Fruit fly (Drosophila melanogaster): Measurements from ENCODE around the gene PK1-R.

Gene PK1-R

dm6 chr3R:14096792-14097191 is 6.1 kb downstream of the PK1-R start, which contains the start of gene CCHa1:
Gene CCHa1, minus strand, starts transcription at chr3R:14096835.
- no peak for TF ChIP-seq noc (tag; optimal IDR thresholded peaks at IDR 0.05)

dm6 chr3R:14095916-14096315 is 7.0 kb downstream of the PK1-R start:
- TF ChIP-seq noc (tag; optimal IDR thresholded peaks at IDR 0.05) = no peak

dm6 chr3R:14095428-14095827 is 7.5 kb downstream of the PK1-R start:
- no peak for TF ChIP-seq noc (tag; optimal IDR thresholded peaks at IDR 0.05)

dm6 chr3R:14088887-14089567 is 13.9 kb downstream of the PK1-R start, which contains the start of gene Npc2b:
Gene Npc2b, plus strand, starts transcription at chr3R:14089517.
- TF ChIP-seq noc (tag; optimal IDR thresholded peaks at IDR 0.05) = no peak

DNA sequence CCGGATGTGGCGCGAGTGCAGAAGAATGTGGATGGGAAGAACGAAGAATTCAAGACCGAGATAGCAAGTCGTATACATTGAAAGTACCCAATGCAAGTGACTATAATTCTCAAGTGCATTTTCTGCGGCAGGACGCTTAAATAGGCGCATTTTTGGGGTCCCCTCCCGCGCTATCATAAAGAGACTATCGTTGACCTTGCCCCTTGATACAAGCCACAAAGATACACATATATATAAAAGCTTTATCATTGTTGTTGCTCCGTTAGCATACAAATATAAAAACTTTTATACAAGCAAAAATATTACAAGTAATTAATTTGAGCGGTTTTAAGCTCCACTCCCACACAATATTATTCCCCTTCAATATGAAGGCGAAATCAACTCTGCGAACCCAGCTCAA is 14.8 kb downstream of the PK1-R start:
- TF ChIP-seq noc (tag; optimal IDR thresholded peaks at IDR 0.05) = no peak

dm6 chr3R:14085555-14085954 is 17.4 kb downstream of the PK1-R start:
- TF ChIP-seq noc (tag; optimal IDR thresholded peaks at IDR 0.05) = no peak

dm6 chr3R:14081526-14081925 is 21.4 kb downstream of the PK1-R start:
- no peak for TF ChIP-seq noc (tag; optimal IDR thresholded peaks at IDR 0.05)

DNA sequence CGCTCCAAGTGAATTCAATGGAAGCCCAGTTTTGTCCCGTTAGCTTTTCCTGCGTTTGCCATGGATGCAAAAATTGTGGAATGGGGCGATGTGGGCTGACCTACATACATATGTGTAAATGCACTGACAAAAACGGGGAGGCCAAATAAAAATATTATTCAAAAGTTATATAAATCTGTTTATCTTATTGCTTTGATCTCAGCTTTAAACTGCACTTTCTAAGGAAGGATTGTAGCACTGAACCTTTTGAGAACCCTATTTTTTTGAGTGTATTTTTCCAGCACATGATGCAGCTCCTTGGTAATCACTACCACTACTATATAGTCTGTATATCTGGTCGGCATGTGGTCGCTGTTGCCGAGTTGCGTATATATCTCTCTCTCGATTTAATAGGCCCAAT is 25.9 kb downstream of the PK1-R start:
- no peak for TF ChIP-seq noc (tag; optimal IDR thresholded peaks at IDR 0.05)

- TF ChIP-seq noc (tag; optimal IDR thresholded peaks at IDR 0.05) = no peak
Observed at dm6 chr3R:14070664-14071063, 32.3 kb downstream of the PK1-R start.

- no peak for TF ChIP-seq noc (tag; optimal IDR thresholded peaks at IDR 0.05)
Observed at dm6 chr3R:14070096-14070495, 32.8 kb downstream of the PK1-R start.

DNA sequence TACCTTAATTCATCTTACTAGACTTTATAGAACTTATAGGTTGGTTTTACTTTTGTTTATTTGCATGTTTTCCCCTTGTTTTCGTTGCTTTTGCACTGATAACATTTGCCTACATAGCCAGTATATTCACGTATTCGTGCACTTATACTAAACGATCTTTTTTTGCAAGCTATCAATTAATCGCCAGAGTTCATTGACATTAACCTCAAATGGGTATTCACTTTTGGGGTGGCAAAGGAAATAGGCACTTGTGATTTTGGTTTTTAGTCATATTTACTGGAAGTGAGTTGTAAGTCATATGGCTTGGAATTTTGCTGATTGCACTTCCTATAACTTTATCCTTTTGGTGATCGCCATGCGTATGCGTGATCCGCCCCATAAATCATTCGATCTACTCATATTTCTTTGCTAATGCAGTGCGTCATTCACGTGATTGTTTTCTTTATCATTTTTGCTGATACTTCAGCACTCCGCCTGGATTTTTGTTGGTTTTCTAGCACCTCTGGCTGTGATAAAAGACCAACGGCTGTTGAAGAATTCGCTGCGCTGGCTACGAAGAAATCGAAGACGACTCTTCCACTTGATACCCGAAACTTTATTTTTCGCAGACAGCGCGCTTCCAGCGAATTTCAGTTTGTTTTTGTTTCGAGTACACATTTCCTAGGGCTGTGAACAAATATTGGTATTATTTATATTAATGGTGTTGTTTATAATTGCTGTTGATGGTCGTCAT is 34.9 kb downstream of the PK1-R start:
- TF ChIP-seq noc (tag; optimal IDR thresholded peaks at IDR 0.05) = no peak

DNA sequence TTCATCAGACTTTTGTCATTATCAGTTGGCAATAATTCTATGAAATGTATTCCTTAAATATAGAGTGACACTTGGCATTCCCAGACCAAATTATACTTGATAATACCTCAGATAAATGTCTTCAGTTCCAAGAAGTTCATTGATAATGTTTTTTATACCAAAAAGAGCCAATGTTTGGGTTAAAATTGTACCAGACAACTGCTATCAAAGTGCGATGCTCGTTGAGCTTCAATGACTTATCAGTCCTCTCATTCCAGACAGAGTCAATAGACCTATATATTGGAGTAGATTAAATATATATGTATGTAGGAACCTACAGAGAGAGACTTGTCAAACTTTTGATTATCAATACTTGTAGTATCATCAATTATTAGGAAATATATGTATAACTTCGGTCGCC is 37.7 kb downstream of the PK1-R start:
- TF ChIP-seq noc (tag; optimal IDR thresholded peaks at IDR 0.05) = no peak

- TF ChIP-seq noc (tag; optimal IDR thresholded peaks at IDR 0.05) = no peak
Observed at dm6 chr3R:14064158-14064969, 38.6 kb downstream of the PK1-R start.

- no peak for TF ChIP-seq noc (tag; optimal IDR thresholded peaks at IDR 0.05)
Observed at dm6 chr3R:14062869-14063543, 39.9 kb downstream of the PK1-R start.

DNA sequence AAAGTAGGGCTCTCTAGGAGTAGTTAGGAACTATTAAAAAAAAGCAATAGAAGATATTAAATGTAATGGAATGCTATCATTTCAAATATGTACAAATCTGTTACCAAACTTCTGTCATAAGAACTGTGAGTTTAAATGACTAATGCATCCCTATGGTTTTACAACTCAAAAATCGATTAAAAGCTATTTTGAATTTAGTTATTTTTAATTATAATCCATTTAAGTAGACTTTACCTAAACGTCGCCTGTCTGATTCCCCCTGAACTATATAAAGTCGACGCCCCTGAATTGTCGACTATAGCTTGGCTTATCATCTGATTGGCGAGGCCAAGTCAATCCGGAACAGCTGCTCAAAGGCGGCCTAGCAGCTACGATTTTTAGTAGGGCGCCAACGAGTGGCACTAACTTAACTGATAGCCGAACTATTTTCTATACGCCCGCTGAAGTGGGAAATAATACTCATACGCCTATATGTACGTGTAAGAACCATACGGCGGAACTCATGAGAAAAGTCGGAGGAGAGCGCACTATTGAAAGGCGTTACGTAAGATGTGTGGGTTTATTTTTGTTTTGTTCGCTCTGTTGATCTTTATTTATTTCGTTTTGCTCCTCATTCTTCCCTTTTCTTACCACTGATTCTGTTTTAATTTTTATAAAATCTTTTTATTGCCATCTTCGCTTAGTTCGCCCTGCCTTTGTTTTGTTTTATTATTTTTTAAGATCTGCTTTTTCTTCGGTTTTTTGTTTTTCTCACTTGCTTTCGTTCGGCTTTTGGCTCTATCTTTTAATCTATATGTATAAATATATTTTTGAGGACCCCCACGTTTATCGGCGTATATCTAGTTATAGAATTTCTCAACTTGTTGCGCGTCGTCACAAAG is 40.7 kb downstream of the PK1-R start:
- TF ChIP-seq noc (tag; optimal IDR thresholded peaks at IDR 0.05) = peak; percentile 85
